Fruit fly (Drosophila melanogaster) whole organism, embryonic: ENCODE data around the gene CG31178.

Experiments
- Adf1 ChIP-seq: fragments of 200-800 bp; sonication (Bioruptor generic); IDR thresholded peaks from 2 replicates; pipeline ENCODE4 v1.3.6; 2022; ENCODE audit warnings: missing biosample characterization, missing genetic modification characterization
- Bdp1 ChIP-seq: fragments of 200-800 bp; sonication (Bioruptor generic); optimal IDR thresholded peaks from 3 replicates; lab custom pipeline; 2016; ENCODE audit warnings: missing biosample characterization, missing genetic modification characterization
- CG1024 ChIP-seq: fragments of 200-800 bp; sonication (Bioruptor generic); IDR thresholded peaks from 2 replicates; pipeline ENCODE4 v1.3.6; 2022; ENCODE audit warnings: missing biosample characterization, missing genetic modification characterization
- CG10267 ChIP-seq: fragments of 200-800 bp; sonication (Bioruptor generic); optimal IDR thresholded peaks from 2 replicates; lab custom pipeline; 2018; ENCODE audit warnings: missing biosample characterization, mild to moderate bottlenecking, missing genetic modification characterization, moderate library complexity
- CG10565 ChIP-seq: fragments of 200-800 bp; sonication (Bioruptor generic); optimal IDR thresholded peaks from 3 replicates; lab custom pipeline; 2016; ENCODE audit warnings: missing biosample characterization, mild to moderate bottlenecking, missing genetic modification characterization
- CG11085 ChIP-seq: fragments of 200-800 bp; sonication (Bioruptor generic); IDR thresholded peaks from 2 replicates; pipeline ENCODE4 v1.3.6; 2022; ENCODE audit warnings: missing biosample characterization, missing genetic modification characterization
- CG11695 ChIP-seq: fragments of 200-800 bp; sonication (Bioruptor generic); IDR thresholded peaks from 3 replicates; pipeline ENCODE4 v1.3.6; 2022; ENCODE audit warnings: missing biosample characterization, missing genetic modification characterization
- CG11696 ChIP-seq: fragments of 200-800 bp; sonication (Bioruptor generic); IDR thresholded peaks from 2 replicates; pipeline ENCODE4 v1.3.6; 2022; ENCODE audit warnings: missing biosample characterization, missing genetic modification characterization
- CG14860 ChIP-seq: fragments of 200-800 bp; sonication (Bioruptor generic); IDR thresholded peaks from 3 replicates; pipeline ENCODE4 v1.3.6; 2022; ENCODE audit warnings: missing biosample characterization, missing genetic modification characterization; ENCODE audit not compliant: partially characterized antibody
- CG15479 ChIP-seq: fragments of 200-800 bp; sonication (Bioruptor generic); optimal IDR thresholded peaks from 3 replicates; lab custom pipeline; 2019; ENCODE audit warnings: missing biosample characterization, mild to moderate bottlenecking, missing genetic modification characterization, moderate library complexity
- CG2116 ChIP-seq: fragments of 200-800 bp; sonication (Bioruptor generic); optimal IDR thresholded peaks from 3 replicates; lab custom pipeline; 2018; ENCODE audit warnings: missing biosample characterization, mild to moderate bottlenecking, missing genetic modification characterization
- CG2678 ChIP-seq: fragments of 200-800 bp; sonication (Bioruptor generic); optimal IDR thresholded peaks from 3 replicates; lab custom pipeline; 2019; ENCODE audit warnings: missing biosample characterization, mild to moderate bottlenecking, missing genetic modification characterization, moderate library complexity
- CG3838 ChIP-seq: fragments of 200-800 bp; sonication (Bioruptor generic); optimal IDR thresholded peaks from 3 replicates; lab custom pipeline; 2016; ENCODE audit warnings: missing biosample characterization, missing genetic modification characterization
- CG4282 ChIP-seq: fragments of 200-800 bp; sonication (Bioruptor generic); optimal IDR thresholded peaks from 2 replicates; lab custom pipeline; 2016; ENCODE audit warnings: missing biosample characterization, missing genetic modification characterization
- CG7839 ChIP-seq: fragments of 200-800 bp; sonication (Bioruptor generic); optimal IDR thresholded peaks from 3 replicates; lab custom pipeline; 2018; ENCODE audit warnings: missing biosample characterization, mild to moderate bottlenecking, missing genetic modification characterization, moderate library complexity
- CG7928 ChIP-seq: fragments of 200-800 bp; sonication (Bioruptor generic); optimal IDR thresholded peaks from 2 replicates; lab custom pipeline; 2017; ENCODE audit warnings: missing biosample characterization, mild to moderate bottlenecking, missing genetic modification characterization
- CG7987 ChIP-seq: fragments of 200-800 bp; sonication (Bioruptor generic); optimal IDR thresholded peaks from 2 replicates; lab custom pipeline; 2018; ENCODE audit warnings: missing biosample characterization, mild to moderate bottlenecking, missing genetic modification characterization, moderate library complexity
- CG9215 ChIP-seq: fragments of 200-800 bp; sonication (Bioruptor generic); IDR thresholded peaks from 2 replicates; pipeline ENCODE4 v1.3.6; 2022; ENCODE audit warnings: missing biosample characterization, missing genetic modification characterization
- CG9609 ChIP-seq: fragments of 200-800 bp; sonication (Bioruptor generic); optimal IDR thresholded peaks from 3 replicates; lab custom pipeline; 2016; ENCODE audit warnings: missing biosample characterization, missing genetic modification characterization
- Dip2 ChIP-seq: fragments of 200-800 bp; sonication (Bioruptor generic); IDR thresholded peaks from 2 replicates; pipeline ENCODE4 v1.3.6; 2022; ENCODE audit warnings: missing biosample characterization, missing genetic modification characterization
- Fer1 ChIP-seq: fragments of 200-800 bp; sonication (Bioruptor generic); optimal IDR thresholded peaks from 2 replicates; lab custom pipeline; 2017; ENCODE audit warnings: missing biosample characterization, mild to moderate bottlenecking, missing genetic modification characterization
- Gug ChIP-seq: fragments of 200-800 bp; sonication (Bioruptor generic); IDR thresholded peaks from 4 replicates; pipeline ENCODE4 v1.3.6; 2022; ENCODE audit warnings: missing biosample characterization, missing genetic modification characterization
- H15 ChIP-seq: fragments of 200-800 bp; sonication (Bioruptor generic); IDR thresholded peaks from 3 replicates; pipeline ENCODE4 v1.3.6; 2022; ENCODE audit warnings: missing biosample characterization, missing genetic modification characterization
- HHEX ChIP-seq: fragments of 200-800 bp; sonication (Bioruptor generic); optimal IDR thresholded peaks from 3 replicates; lab custom pipeline; 2017; ENCODE audit warnings: missing biosample characterization, mild to moderate bottlenecking, missing genetic modification characterization, missing genetic modification reagents
- Hr39 ChIP-seq: fragments of >200 bp; optimal IDR thresholded peaks from 2 replicates; lab custom pipeline; 2017
- Hsf ChIP-seq: fragments of 200-800 bp; sonication (Bioruptor generic); optimal IDR thresholded peaks from 3 replicates; lab custom pipeline; 2016; ENCODE audit warnings: missing biosample characterization, missing genetic modification characterization
- Mrtf ChIP-seq: fragments of 200-800 bp; sonication (Bioruptor generic); IDR thresholded peaks from 3 replicates; pipeline ENCODE4 v1.3.6; 2022; ENCODE audit warnings: missing biosample characterization, missing genetic modification characterization
- NFAT ChIP-seq: fragments of 200-800 bp; sonication (Bioruptor generic); IDR thresholded peaks from 2 replicates; pipeline ENCODE4 v1.3.6; 2022; ENCODE audit warnings: missing biosample characterization, missing genetic modification characterization
- Poxn ChIP-seq: fragments of 200-800 bp; sonication (Bioruptor generic); IDR thresholded peaks from 2 replicates; pipeline ENCODE4 v1.3.6; 2022; ENCODE audit warnings: missing biosample characterization, missing genetic modification characterization
- Trl ChIP-seq, 3 experiments: fragments of >200 bp in 2 of 3; fragments of 200-800 bp in 1 of 3; sonication (Bioruptor generic) in 1 of 3; optimal IDR thresholded peaks; 2 replicates in 1 of 3; 3 replicates in 2 of 3; lab custom pipeline; 2016 to 2017; ENCODE audit warnings: missing biosample characterization in 1 of 3, missing genetic modification characterization in 1 of 3
- aop ChIP-seq: fragments of 200-800 bp; sonication (Bioruptor generic); IDR thresholded peaks from 2 replicates; pipeline ENCODE4 v1.3.6; 2022; ENCODE audit warnings: missing biosample characterization, missing genetic modification characterization
- bigmax ChIP-seq: fragments of 200-800 bp; sonication (Bioruptor generic); optimal IDR thresholded peaks from 2 replicates; lab custom pipeline; 2018; ENCODE audit warnings: missing biosample characterization, mild to moderate bottlenecking, missing genetic modification characterization
- chif ChIP-seq, 2 experiments: fragments of 200-800 bp; sonication (Bioruptor generic); optimal IDR thresholded peaks; 3 replicates each; lab custom pipeline; 2016; ENCODE audit warnings: missing biosample characterization in 2 of 2, missing genetic modification characterization in 2 of 2
- ci ChIP-seq: fragments of 200-800 bp; sonication (Bioruptor generic); IDR thresholded peaks from 3 replicates; pipeline ENCODE4 v1.3.6; 2022; ENCODE audit warnings: missing biosample characterization, missing genetic modification characterization
- danr ChIP-seq: fragments of 200-800 bp; sonication (Bioruptor generic); IDR thresholded peaks from 2 replicates; pipeline ENCODE4 v1.3.6; 2022; ENCODE audit warnings: missing biosample characterization, missing genetic modification characterization
- dpn ChIP-seq, 2 experiments: fragments of 200-800 bp; sonication (Bioruptor generic); optimal IDR thresholded peaks; 3 replicates each; lab custom pipeline; 2016; ENCODE audit warnings: missing biosample characterization in 2 of 2, missing genetic modification characterization in 2 of 2
- esg ChIP-seq: fragments of 200-800 bp; sonication (Bioruptor generic); conservative IDR thresholded peaks from 2 replicates; pipeline ENCODE4 v1.3.6; 2022; ENCODE audit warnings: missing biosample characterization, missing genetic modification characterization
- fd3F ChIP-seq: fragments of 200-800 bp; sonication (Bioruptor generic); optimal IDR thresholded peaks from 2 replicates; lab custom pipeline; 2018; ENCODE audit warnings: missing biosample characterization, mild to moderate bottlenecking, missing genetic modification characterization, moderate library complexity
- hbn ChIP-seq: fragments of 200-800 bp; sonication (Bioruptor generic); IDR thresholded peaks from 2 replicates; pipeline ENCODE4 v1.3.6; 2022; ENCODE audit warnings: missing biosample characterization, missing genetic modification characterization; ENCODE audit not compliant: partially characterized antibody
- hth ChIP-seq: fragments of >200 bp; optimal IDR thresholded peaks from 2 replicates; lab custom pipeline; 2017; ENCODE audit warnings: inconsistent platforms
- klu ChIP-seq: fragments of 200-800 bp; sonication (Bioruptor generic); IDR thresholded peaks from 2 replicates; pipeline ENCODE4 v1.3.6; 2022; ENCODE audit warnings: missing biosample characterization, missing genetic modification characterization
- lilli ChIP-seq: fragments of 200-800 bp; sonication (Bioruptor generic); optimal IDR thresholded peaks from 3 replicates; lab custom pipeline; 2016; ENCODE audit warnings: missing biosample characterization, missing genetic modification characterization
- pho ChIP-seq: fragments of 200-800 bp; sonication (Bioruptor generic); optimal IDR thresholded peaks from 2 replicates; lab custom pipeline; 2016; ENCODE audit warnings: missing biosample characterization, missing genetic modification characterization
- pum ChIP-seq: fragments of 200-800 bp; sonication (Bioruptor generic); optimal IDR thresholded peaks from 2 replicates; lab custom pipeline; 2016; ENCODE audit warnings: missing biosample characterization, missing genetic modification characterization
- pzg ChIP-seq: fragments of 200-800 bp; sonication (Bioruptor generic); optimal IDR thresholded peaks from 3 replicates; lab custom pipeline; 2018; ENCODE audit warnings: missing biosample characterization, mild to moderate bottlenecking, missing genetic modification characterization, moderate library complexity
- sc ChIP-seq, 3 experiments: fragments of >200 bp in 2 of 3; fragments of 200-800 bp in 1 of 3; sonication (Bioruptor generic) in 1 of 3; optimal IDR thresholded peaks; 2 replicates in 2 of 3; 3 replicates in 1 of 3; lab custom pipeline; 2017; ENCODE audit warnings: mild to moderate bottlenecking in 1 of 3, missing biosample characterization in 1 of 3, missing genetic modification characterization in 1 of 3, missing genetic modification reagents in 1 of 3
- tna ChIP-seq: fragments of 200-800 bp; sonication (Bioruptor generic); IDR thresholded peaks from 2 replicates; pipeline ENCODE4 v1.3.6; 2022; ENCODE audit warnings: missing biosample characterization, missing genetic modification characterization; ENCODE audit not compliant: partially characterized antibody
- wdn ChIP-seq: fragments of 200-800 bp; sonication (Bioruptor generic); IDR thresholded peaks from 2 replicates; pipeline ENCODE4 v1.3.6; 2022; ENCODE audit warnings: missing biosample characterization, missing genetic modification characterization
- zen ChIP-seq: fragments of 200-800 bp; sonication (Bioruptor generic); optimal IDR thresholded peaks from 3 replicates; lab custom pipeline; 2018; ENCODE audit warnings: missing biosample characterization, mild to moderate bottlenecking, missing genetic modification characterization, moderate library complexity

The CG31178 gene

dm6 chr3R:21856098-21856872, 17.3 kb upstream of the CG31178 start, which contains the start of gene glec (continued):
- no peak for TF ChIP-seq fd3F (GFP tag; lab: Kevin White, UChicago)
- no peak for TF ChIP-seq hth (lab: Kevin White, UChicago)
- TF ChIP-seq wdn (GFP tag; lab: Robert Waterston, UW): no peak
- no peak for TF ChIP-seq CG2116 (GFP tag; lab: Kevin White, UChicago)
- TF ChIP-seq dpn (GFP tag; optimal IDR thresholded peaks at IDR 0.05; lab: Kevin White, UChicago): peak; percentile 19 to 31
- peak; percentile 5 for TF ChIP-seq HHEX (GFP tag; lab: Kevin White, UChicago)
- TF ChIP-seq lilli (GFP tag; lab: Kevin White, UChicago): peak; percentile 31
- peak; percentile 48; the same call in 1 of the 2 replicates for TF ChIP-seq tna
- no peak for TF ChIP-seq bigmax
- TF ChIP-seq Mrtf: no peak
- TF ChIP-seq CG1024 (GFP tag; lab: Robert Waterston, UW): peak; percentile 45; the same call in 1 of the 2 replicates
- TF ChIP-seq CG3838 (GFP tag; lab: Kevin White, UChicago): no peak
- no peak for TF ChIP-seq sc (optimal IDR thresholded peaks at IDR 0.05; lab: Kevin White, UChicago)
- TF ChIP-seq sc (GFP tag; optimal IDR thresholded peaks at IDR 0.05; lab: Kevin White, UChicago): no peak
- no peak for TF ChIP-seq Poxn (GFP tag; lab: Robert Waterston, UW)
- peak; percentile 50; the same call in 2 of the 3 replicates for TF ChIP-seq CG11695
- TF ChIP-seq chif (GFP tag; optimal IDR thresholded peaks at IDR 0.05; lab: Kevin White, UChicago): no peak
- TF ChIP-seq Dip2 (GFP tag; lab: Robert Waterston, UW): no peak
- TF ChIP-seq Fer1: peak; percentile 60
- TF ChIP-seq CG10267 (tag; lab: Kevin White, UChicago): no peak
- TF ChIP-seq CG9609 (GFP tag; lab: Kevin White, UChicago): no peak
- TF ChIP-seq pho: no peak
- no peak for TF ChIP-seq Bdp1 (GFP tag; lab: Kevin White, UChicago)
- peak; percentile 61 for TF ChIP-seq CG7987 (GFP tag; lab: Kevin White, UChicago)
- peak; percentile 90 to 93 for TF ChIP-seq Trl (optimal IDR thresholded peaks at IDR 0.05; lab: Kevin White, UChicago)
- peak; percentile 67 for TF ChIP-seq Trl (GFP tag; optimal IDR thresholded peaks at IDR 0.05; lab: Kevin White, UChicago)
- TF ChIP-seq H15: no peak
- no peak for TF ChIP-seq CG15479 (GFP tag; lab: Kevin White, UChicago)
- TF ChIP-seq ci (GFP tag; lab: Robert Waterston, UW): peak; percentile 90
- TF ChIP-seq Adf1: peak; percentile 45; the same call in 1 of the 2 replicates
- peak; percentile 71 for TF ChIP-seq NFAT (GFP tag; lab: Robert Waterston, UW)
- 0 out of 2 replicates have a peak, but pooled peaks have one; percentile 6 for TF ChIP-seq esg
- TF ChIP-seq CG4282 (GFP tag; lab: Kevin White, UChicago): peak; percentile 26
- TF ChIP-seq aop: no peak
- no peak for TF ChIP-seq danr
- no peak for TF ChIP-seq CG9215 (GFP tag; lab: Robert Waterston, UW)
- TF ChIP-seq pzg (GFP tag; lab: Kevin White, UChicago): peak; percentile 70
- TF ChIP-seq CG7928: peak; percentile 63
- peak; percentile 32 for TF ChIP-seq CG7839 (tag; lab: Kevin White, UChicago)
- no peak for TF ChIP-seq pum (GFP tag; lab: Kevin White, UChicago)
- TF ChIP-seq Gug (GFP tag; lab: Robert Waterston, UW): no peak; the same call in 3 of the 4 replicates
- TF ChIP-seq CG11696 (GFP tag; lab: Robert Waterston, UW): peak; percentile 38
- TF ChIP-seq zen: peak; percentile 5
- TF ChIP-seq Hr39 (lab: Kevin White, UChicago): no peak
- TF ChIP-seq CG2678 (tag; lab: Kevin White, UChicago): no peak
- TF ChIP-seq Hsf (GFP tag; lab: Kevin White, UChicago): no peak
- no peak for TF ChIP-seq klu (GFP tag; lab: Robert Waterston, UW)
- 0 out of 2 replicates have a peak, but pooled peaks have one; percentile 11 for TF ChIP-seq CG11085 (GFP tag; lab: Robert Waterston, UW)
- TF ChIP-seq hbn (GFP tag; lab: Robert Waterston, UW): no peak
- no peak for TF ChIP-seq CG14860
- TF ChIP-seq CG10565 (GFP tag; lab: Kevin White, UChicago): no peak
